Worm (Caenorhabditis elegans): ENCODE data around the gene T01G5.7.

ce11 chrV:15162697-15163096, 50.9 kb downstream of the T01G5.7 start, which contains the start of gene srz-11:
- no peak for TF ChIP-seq zip-11 (GFP tag; IDR thresholded peaks at IDR 0.05)
- no peak for TF ChIP-seq nhr-41 (GFP tag; IDR thresholded peaks at IDR 0.05)
- TF ChIP-seq snpc-4 (tag; optimal IDR thresholded peaks at IDR 0.05), result no peak
- TF ChIP-seq mdl-1 (tag; optimal IDR thresholded peaks at IDR 0.05), result no peak
- no peak for TF ChIP-seq lin-13 (GFP tag; optimal IDR thresholded peaks at IDR 0.05)
- no peak for TF ChIP-seq nhr-25 (tag; optimal IDR thresholded peaks at IDR 0.05; ENCODE audit: borderline replicate concordance, insufficient read depth)
- no peak for TF ChIP-seq ama-1 (optimal IDR thresholded peaks at IDR 0.05)
- no peak for TF ChIP-seq nhr-76 (tag; optimal IDR thresholded peaks at IDR 0.05)
- TF ChIP-seq Y105C5A.15 (GFP tag; IDR thresholded peaks at IDR 0.05), result no peak
- TF ChIP-seq lin-39 (tag; optimal IDR thresholded peaks at IDR 0.05), result no peak
